Fruit fly (Drosophila melanogaster): ENCODE measurements around the gene CG33229.

The CG33229 gene

DNA sequence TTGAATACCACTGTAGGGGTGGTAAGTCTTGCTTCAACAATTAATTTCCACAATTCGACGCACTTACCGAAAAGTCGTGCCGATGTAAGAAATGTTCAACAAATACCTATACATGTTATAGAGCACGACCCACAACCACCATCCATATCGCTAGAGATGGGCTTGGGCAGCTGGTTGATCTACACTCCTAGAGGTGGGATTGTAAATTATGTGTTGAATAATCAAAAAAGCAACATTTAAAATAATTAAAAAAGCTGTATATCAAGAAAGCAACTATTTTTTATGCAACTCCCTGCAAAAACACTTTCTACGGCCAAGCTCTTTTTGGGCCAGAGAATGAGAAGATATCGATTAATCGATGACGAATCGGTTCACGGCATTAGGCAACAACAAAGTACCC is 39.4 kb upstream of the CG33229 start, which contains the start of the genes CG34140, Mkp and Mtch (continued):
- TF ChIP-seq gem (tag; optimal IDR thresholded peaks at IDR 0.05) (peak; percentile 91), sug (tag; optimal IDR thresholded peaks at IDR 0.05) (no peak), CG14710 (tag; optimal IDR thresholded peaks at IDR 0.05) (peak; percentile 92), CG6689 (GFP tag; IDR thresholded peaks at IDR 0.05) (peak; percentile 81), CG7745 (tag; optimal IDR thresholded peaks at IDR 0.05) (no peak), CG9727 (GFP tag; optimal IDR thresholded peaks at IDR 0.05) (peak; percentile 83), CG3847 (GFP tag; IDR thresholded peaks at IDR 0.05) (peak; percentile 88), Dip3 (GFP tag; optimal IDR thresholded peaks at IDR 0.05) (peak; percentile 93), ATbp (GFP tag; optimal IDR thresholded peaks at IDR 0.05) (no peak), CG7839 (tag; optimal IDR thresholded peaks at IDR 0.05) (no peak), gro (GFP tag; optimal IDR thresholded peaks at IDR 0.05) (no peak), yki (optimal IDR thresholded peaks at IDR 0.05) (no peak), pita (GFP tag; optimal IDR thresholded peaks at IDR 0.05) (no peak), MBD-R2 (GFP tag; IDR thresholded peaks at IDR 0.05) (peak; percentile 95), HmgZ (tag; optimal IDR thresholded peaks at IDR 0.05) (peak; percentile 84), unc-4 (GFP tag; IDR thresholded peaks at IDR 0.05; ENCODE audit: partially characterized antibody) (peak; percentile 96), CG2712 (tag; optimal IDR thresholded peaks at IDR 0.05) (peak; percentile 88), ind (GFP tag; optimal IDR thresholded peaks at IDR 0.05) (peak; percentile 91), Max (GFP tag; optimal IDR thresholded peaks at IDR 0.05) (peak; percentile 88), CG18476 (GFP tag; optimal IDR thresholded peaks at IDR 0.05) (peak; percentile 86), insv (GFP tag; optimal IDR thresholded peaks at IDR 0.05) (peak in 1 of 2 experiments; percentile 27), CG1529 (GFP tag; optimal IDR thresholded peaks at IDR 0.05) (no peak), gsb-n (tag; optimal IDR thresholded peaks at IDR 0.05) (no peak), Fer2 (tag; optimal IDR thresholded peaks at IDR 0.05) (peak; percentile 64), CG17186 (GFP tag; optimal IDR thresholded peaks at IDR 0.05) (peak; percentile 77), CG7928 (GFP tag; optimal IDR thresholded peaks at IDR 0.05) (no peak), E2f1 (GFP tag; IDR thresholded peaks at IDR 0.05) (peak; percentile 77), GATAe (GFP tag; conservative IDR thresholded peaks at IDR 0.05) (no peak), Dll (GFP tag; IDR thresholded peaks at IDR 0.05; ENCODE audit: partially characterized antibody) (peak; percentile 98), Lpt (GFP tag; optimal IDR thresholded peaks at IDR 0.05) (no peak), Atf6 (GFP tag; IDR thresholded peaks at IDR 0.05) (peak; percentile 78), CG31365 (tag; optimal IDR thresholded peaks at IDR 0.05) (no peak), CG12236 (GFP tag; optimal IDR thresholded peaks at IDR 0.05) (peak; percentile 63), mam (GFP tag; optimal IDR thresholded peaks at IDR 0.05) (peak; percentile 93), Rx (GFP tag; IDR thresholded peaks at IDR 0.05) (peak; percentile 76), Ets65A (GFP tag) (peak; percentile 99), HLH4C (GFP tag; IDR thresholded peaks at IDR 0.05; ENCODE audit: partially characterized antibody) (peak; percentile 92), Asciz (GFP tag; optimal IDR thresholded peaks at IDR 0.05) (no peak), Adf1 (GFP tag; IDR thresholded peaks at IDR 0.05) (peak; percentile 60), hth (optimal IDR thresholded peaks at IDR 0.05) (no peak), psq (GFP tag; optimal IDR thresholded peaks at IDR 0.05) (peak; percentile 55), CG13624 (GFP tag; optimal IDR thresholded peaks at IDR 0.05) (no peak), CG6254 (GFP tag; optimal IDR thresholded peaks at IDR 0.05) (no peak), CG1832 (GFP tag; optimal IDR thresholded peaks at IDR 0.05) (no peak), Stat92E (GFP tag; optimal IDR thresholded peaks at IDR 0.05) (peak in 1 of 3 experiments; percentile 76), CG10565 (GFP tag; optimal IDR thresholded peaks at IDR 0.05) (peak; percentile 4), Blimp-1 (GFP tag; optimal IDR thresholded peaks at IDR 0.05) (no peak), pfk (GFP tag; optimal IDR thresholded peaks at IDR 0.05) (peak; percentile 18), CG7357 (GFP tag; IDR thresholded peaks at IDR 0.05) (0 out of 3 replicates have a peak, but pooled peaks have one; percentile 31), Mrtf (GFP tag; IDR thresholded peaks at IDR 0.05) (0 out of 3 replicates have a peak, but pooled peaks have one; percentile 51), klu (GFP tag; IDR thresholded peaks at IDR 0.05) (peak; percentile 74)

Measured in whole organism, embryonic.